Worm (Caenorhabditis elegans): ENCODE results near the gene thn-2.

thn-2 gene

DNA sequence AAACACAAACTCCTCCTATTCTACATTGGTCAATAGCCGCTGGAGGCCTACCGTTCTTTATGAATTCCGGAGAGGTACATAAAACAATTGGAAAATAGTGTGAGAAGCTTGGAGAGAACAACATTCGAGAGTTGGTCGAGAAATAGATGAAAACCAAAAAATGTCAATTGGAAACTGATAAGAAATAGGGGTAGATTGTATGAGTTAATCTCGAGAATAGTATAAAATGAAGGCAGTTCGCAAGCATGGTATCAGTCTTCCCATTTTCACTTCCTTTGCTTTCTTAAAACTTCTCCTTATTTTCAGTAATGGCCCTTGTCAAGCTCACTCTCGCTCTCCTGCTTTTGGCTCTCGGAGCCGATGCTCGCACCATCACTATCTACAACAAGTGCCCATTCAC, at the start of gene thn-2:
Gene thn-2 (plus strand): TSS at position 307 of the 400 bp plus-strand sequence.
- TF ChIP-seq dmd-4 (tag; optimal IDR thresholded peaks at IDR 0.05) (no peak), mbf-1 (tag; optimal IDR thresholded peaks at IDR 0.05) (no peak), lin-39 (tag; optimal IDR thresholded peaks at IDR 0.05) (no peak), blmp-1 (tag; optimal IDR thresholded peaks at IDR 0.05; ENCODE audit: insufficient read depth) (no peak), C34F6.9 (tag; optimal IDR thresholded peaks at IDR 0.05) (no peak), gmeb-1 (tag; optimal IDR thresholded peaks at IDR 0.05) (no peak), alr-1 (tag; optimal IDR thresholded peaks at IDR 0.05) (no peak), unc-62 (GFP tag; optimal IDR thresholded peaks at IDR 0.05) (no peak), elt-3 (tag; optimal IDR thresholded peaks at IDR 0.05) (no peak)

ce11 chrIV:12334142-12334541, 48.8 kb upstream of the thn-2 start:
- no peak for TF ChIP-seq unc-55 (GFP tag; optimal IDR thresholded peaks at IDR 0.05)
- TF ChIP-seq blmp-1 (tag; optimal IDR thresholded peaks at IDR 0.05; ENCODE audit: insufficient read depth): no peak
- no peak for TF ChIP-seq nhr-6 (tag; optimal IDR thresholded peaks at IDR 0.05)
- TF ChIP-seq Y55F3AM.14 (GFP tag; optimal IDR thresholded peaks at IDR 0.05): no peak
- TF ChIP-seq crh-2 (tag; optimal IDR thresholded peaks at IDR 0.05): no peak
- no peak for TF ChIP-seq ama-1 (optimal IDR thresholded peaks at IDR 0.05)

DNA sequence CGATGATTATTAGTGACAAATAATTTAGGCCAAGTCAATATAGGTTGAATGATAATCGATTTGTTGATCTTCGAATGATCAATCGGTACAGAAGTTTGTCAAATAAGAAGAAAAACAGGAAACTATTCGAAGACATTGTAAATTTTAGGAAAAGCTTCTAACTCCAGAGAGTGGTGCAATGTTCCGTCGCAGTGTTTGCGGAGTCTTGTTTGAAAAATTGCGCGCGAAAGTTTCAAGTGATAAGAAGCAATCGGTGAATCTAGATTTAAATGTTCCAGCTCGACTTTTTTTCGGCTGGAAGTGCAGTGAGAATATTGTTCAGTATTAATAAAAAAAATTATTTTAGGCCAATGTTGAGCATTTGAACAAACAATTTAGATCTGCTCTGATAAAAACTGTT, 48.3 kb upstream of the thn-2 start:
- peak in 1 of 2 experiments; percentile 46 for TF ChIP-seq lsy-2 (tag; optimal IDR thresholded peaks at IDR 0.05)
- TF ChIP-seq mab-5 (tag; optimal IDR thresholded peaks at IDR 0.05): no peak
- TF ChIP-seq mbf-1 (tag; optimal IDR thresholded peaks at IDR 0.05): no peak
- no peak for TF ChIP-seq zag-1 (tag; optimal IDR thresholded peaks at IDR 0.05)
- TF ChIP-seq ZK546.5 (tag; optimal IDR thresholded peaks at IDR 0.05): no peak
- no peak for TF ChIP-seq ztf-4 (tag; optimal IDR thresholded peaks at IDR 0.05)
- TF ChIP-seq nhr-12 (tag; optimal IDR thresholded peaks at IDR 0.05): no peak
- peak; percentile 34 for TF ChIP-seq unc-55 (GFP tag; optimal IDR thresholded peaks at IDR 0.05)
- no peak for TF ChIP-seq elt-1 (tag; optimal IDR thresholded peaks at IDR 0.05)
- TF ChIP-seq nhr-23 (tag; optimal IDR thresholded peaks at IDR 0.05): no peak
- TF ChIP-seq lin-13 (GFP tag; optimal IDR thresholded peaks at IDR 0.05): no peak
- peak; percentile 65 for TF ChIP-seq gmeb-1 (tag; optimal IDR thresholded peaks at IDR 0.05)
- no peak for TF ChIP-seq C34F6.9 (tag; optimal IDR thresholded peaks at IDR 0.05)
- no peak for TF ChIP-seq elt-3 (tag; optimal IDR thresholded peaks at IDR 0.05)
- TF ChIP-seq ceh-16 (tag; optimal IDR thresholded peaks at IDR 0.05): no peak
- no peak for TF ChIP-seq crh-2 (tag; optimal IDR thresholded peaks at IDR 0.05)
- no peak for TF ChIP-seq egl-27 (tag; optimal IDR thresholded peaks at IDR 0.05)
- no peak for TF ChIP-seq nhr-10 (tag; optimal IDR thresholded peaks at IDR 0.05)
- TF ChIP-seq snpc-4 (tag; optimal IDR thresholded peaks at IDR 0.05): no peak
- TF ChIP-seq ceh-82 (tag; optimal IDR thresholded peaks at IDR 0.05): no peak
- TF ChIP-seq sma-3 (GFP tag; optimal IDR thresholded peaks at IDR 0.05): no peak
- TF ChIP-seq aly-2 (tag; optimal IDR thresholded peaks at IDR 0.05): no peak
- TF ChIP-seq nhr-6 (tag; optimal IDR thresholded peaks at IDR 0.05): no peak
- no peak for TF ChIP-seq dmd-4 (tag; optimal IDR thresholded peaks at IDR 0.05)
- no peak for TF ChIP-seq sem-4 (tag; optimal IDR thresholded peaks at IDR 0.05)
- peak; percentile 17 for TF ChIP-seq nhr-129 (tag; optimal IDR thresholded peaks at IDR 0.05)

DNA sequence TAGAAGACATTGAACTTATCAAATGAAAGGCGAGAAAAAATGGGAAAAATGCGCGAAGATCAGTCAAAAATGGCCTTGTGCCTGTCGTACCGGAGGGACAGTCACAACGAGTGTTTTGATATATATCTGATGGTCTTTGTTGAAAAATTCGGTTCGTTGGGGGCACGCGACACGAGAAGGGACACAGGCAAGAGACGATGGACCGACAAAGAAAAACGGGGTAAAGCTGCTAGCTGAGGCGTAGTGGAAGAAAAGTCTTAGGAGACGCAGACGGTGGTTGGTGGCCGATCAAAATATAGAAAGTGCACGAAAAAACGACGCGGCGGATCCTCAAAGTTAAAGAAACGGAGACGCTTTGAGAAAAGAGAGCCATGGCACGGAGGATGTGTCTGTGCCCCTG, 47.7 kb upstream of the thn-2 start:
- TF ChIP-seq peb-1 (tag; optimal IDR thresholded peaks at IDR 0.05): no peak
- peak; percentile 54 for TF ChIP-seq F13H6.1 (tag; optimal IDR thresholded peaks at IDR 0.05)
- TF ChIP-seq unc-55 (GFP tag; optimal IDR thresholded peaks at IDR 0.05): peak; percentile 39
- TF ChIP-seq skn-1 (tag; optimal IDR thresholded peaks at IDR 0.05): no peak
- TF ChIP-seq mdl-1 (tag; optimal IDR thresholded peaks at IDR 0.05): peak in 1 of 2 experiments; percentile 22
- peak; percentile 43 for TF ChIP-seq sma-9 (GFP tag; optimal IDR thresholded peaks at IDR 0.05)
- TF ChIP-seq sma-9 (tag; optimal IDR thresholded peaks at IDR 0.05): no peak
- no peak for TF ChIP-seq mab-5 (tag; optimal IDR thresholded peaks at IDR 0.05)
- peak; percentile 24 for TF ChIP-seq lin-11 (tag; optimal IDR thresholded peaks at IDR 0.05)
- no peak for TF ChIP-seq mbf-1 (tag; optimal IDR thresholded peaks at IDR 0.05)
- no peak for TF ChIP-seq dmd-4 (tag; optimal IDR thresholded peaks at IDR 0.05)
- TF ChIP-seq unc-39 (tag; optimal IDR thresholded peaks at IDR 0.05): no peak
- peak in 1 of 2 experiments; percentile 2 for TF ChIP-seq lsy-2 (tag; optimal IDR thresholded peaks at IDR 0.05)
- TF ChIP-seq ceh-82 (tag; optimal IDR thresholded peaks at IDR 0.05): no peak
- no peak for TF ChIP-seq nhr-6 (tag; optimal IDR thresholded peaks at IDR 0.05)
- peak; percentile 90 for TF ChIP-seq nhr-129 (tag; optimal IDR thresholded peaks at IDR 0.05)
- no peak for TF ChIP-seq R02D3.7 (tag; optimal IDR thresholded peaks at IDR 0.05)
- no peak for TF ChIP-seq nhr-23 (tag; optimal IDR thresholded peaks at IDR 0.05)
- TF ChIP-seq lin-13 (GFP tag; optimal IDR thresholded peaks at IDR 0.05): no peak
- no peak for TF ChIP-seq nhr-77 (tag; optimal IDR thresholded peaks at IDR 0.05)
- no peak for TF ChIP-seq zag-1 (tag; optimal IDR thresholded peaks at IDR 0.05)
- peak; percentile 28 for TF ChIP-seq nhr-25 (tag; optimal IDR thresholded peaks at IDR 0.05)
- peak; percentile 17 for TF ChIP-seq C34F6.9 (tag; optimal IDR thresholded peaks at IDR 0.05)
